Worm (Caenorhabditis elegans) whole organism, L1 larva: ENCODE results near the gene nhr-283.

ENCODE experiments used
- lin-13 ChIP-seq: fragments of 150-350 bp; optimal IDR thresholded peaks from 2 replicates; lab custom pipeline; 2014; ENCODE audit warnings: missing biosample characterization, missing genetic modification reagents, missing genetic modification characterization
- pag-3 ChIP-seq: sonication (generic microtip); optimal IDR thresholded peaks from 2 replicates; lab custom pipeline; 2017; ENCODE audit warnings: missing genetic modification characterization, mild to moderate bottlenecking, missing compliant biosample characterization, antibody characterized with exemption, borderline replicate concordance; ENCODE audit not compliant: insufficient read depth
- pqm-1 ChIP-seq: sonication (generic microtip); optimal IDR thresholded peaks from 3 replicates; lab custom pipeline; 2017; ENCODE audit warnings: missing biosample characterization, missing genetic modification characterization
- tlp-1 ChIP-seq: fragments of 150-350 bp; optimal IDR thresholded peaks from 2 replicates; lab custom pipeline; 2014; ENCODE audit warnings: missing biosample characterization, missing genetic modification characterization

ce11 chrV:15773941-15774340 is 2.6 kb downstream of the nhr-283 start:
- TF ChIP-seq tlp-1 (no peak), lin-13 (GFP tag; lab: Kevin White, UChicago) (no peak), pag-3 (no peak), pqm-1 (no peak)
